Comparison of ENCODE assay signal across 2 worm cellular contexts in genomic region chrIV:4446884-4447283, ce11.
TF ChIP-seq lines count a peak whose summit lies in the region.

No protein-coding gene starts in this region.

TF ChIP-seq in whole organism, L2 larva, 48 proteins besides CTCF, POLR2A, EP300 and RAD21 (continued from another document):
- TF ChIP-seq blmp-1 (tag; optimal IDR thresholded peaks at IDR 0.05; lab: Kevin White, UChicago; ENCODE audit: insufficient read depth) (no peak), ceh-16 (tag; optimal IDR thresholded peaks at IDR 0.05; lab: Kevin White, UChicago) (no peak), egl-27 (tag; optimal IDR thresholded peaks at IDR 0.05; lab: Kevin White, UChicago) (no peak), lin-11 (tag; optimal IDR thresholded peaks at IDR 0.05; lab: Kevin White, UChicago) (no peak), ztf-1 (GFP tag; conservative IDR thresholded peaks at IDR 0.05; lab: Robert Waterston, UW) (no peak), ceh-82 (tag; optimal IDR thresholded peaks at IDR 0.05; lab: Kevin White, UChicago) (no peak), nhr-23 (tag; optimal IDR thresholded peaks at IDR 0.05; lab: Kevin White, UChicago) (no peak), dmd-4 (tag; optimal IDR thresholded peaks at IDR 0.05; lab: Kevin White, UChicago) (no peak), nhr-77 (tag; optimal IDR thresholded peaks at IDR 0.05; lab: Kevin White, UChicago) (no peak), nhr-25 (tag; optimal IDR thresholded peaks at IDR 0.05; lab: Kevin White, UChicago) (peak; percentile 8), mbf-1 (tag; optimal IDR thresholded peaks at IDR 0.05; lab: Kevin White, UChicago) (no peak), crh-2 (tag; optimal IDR thresholded peaks at IDR 0.05; lab: Kevin White, UChicago) (peak; percentile 55), sem-4 (tag; optimal IDR thresholded peaks at IDR 0.05; lab: Kevin White, UChicago) (no peak), sma-9 (GFP tag; optimal IDR thresholded peaks at IDR 0.05; lab: Kevin White, UChicago) (no peak), sma-9 (tag; optimal IDR thresholded peaks at IDR 0.05; lab: Kevin White, UChicago) (no peak), nhr-237 (tag; optimal IDR thresholded peaks at IDR 0.05; lab: Kevin White, UChicago) (no peak), nhr-12 (tag; optimal IDR thresholded peaks at IDR 0.05; lab: Kevin White, UChicago) (no peak), C34F6.9 (tag; optimal IDR thresholded peaks at IDR 0.05; lab: Kevin White, UChicago) (peak; percentile 53), ama-1 (optimal IDR thresholded peaks at IDR 0.05; lab: Kevin White, UChicago) (peak; percentile 71), peb-1 (tag; optimal IDR thresholded peaks at IDR 0.05; lab: Kevin White, UChicago) (no peak), elt-1 (tag; optimal IDR thresholded peaks at IDR 0.05; lab: Kevin White, UChicago) (no peak), unc-62 (GFP tag; optimal IDR thresholded peaks at IDR 0.05; lab: Kevin White, UChicago) (no peak), skn-1 (tag; optimal IDR thresholded peaks at IDR 0.05; lab: Kevin White, UChicago) (no peak), unc-55 (GFP tag; optimal IDR thresholded peaks at IDR 0.05; lab: Kevin White, UChicago) (peak; percentile 61), F13H6.1 (tag; optimal IDR thresholded peaks at IDR 0.05; lab: Kevin White, UChicago) (no peak)

TF ChIP-seq in whole organism, L4 larva, 104 proteins besides CTCF, POLR2A, EP300 and RAD21 (continued from another document):
- TF ChIP-seq F49E8.2 (tag; optimal IDR thresholded peaks at IDR 0.05; lab: Kevin White, UChicago; ENCODE audit: borderline replicate concordance): no peak
- no peak for TF ChIP-seq nhr-42 (GFP tag; IDR thresholded peaks at IDR 0.05; lab: Robert Waterston, UW)
- TF ChIP-seq ctbp-1 (GFP tag; IDR thresholded peaks at IDR 0.05; lab: Robert Waterston, UW): 0 out of 2 replicates have a peak, but pooled peaks have one; percentile 28
- TF ChIP-seq zfp-3 (GFP tag; conservative IDR thresholded peaks at IDR 0.05; lab: Robert Waterston, UW): no peak
- no peak for TF ChIP-seq daf-8 (GFP tag; IDR thresholded peaks at IDR 0.05; lab: Robert Waterston, UW)
- no peak for TF ChIP-seq mdt-29 (GFP tag; IDR thresholded peaks at IDR 0.05; lab: Robert Waterston, UW)
- no peak; the same call in 1 of the 2 replicates for TF ChIP-seq egl-43 (GFP tag; IDR thresholded peaks at IDR 0.05; lab: Robert Waterston, UW)
- peak; percentile 68 for TF ChIP-seq nhr-6 (tag; optimal IDR thresholded peaks at IDR 0.05; lab: Kevin White, UChicago)
- no peak for TF ChIP-seq pqm-1 (tag; optimal IDR thresholded peaks at IDR 0.05; lab: Kevin White, UChicago)
- no peak; the same call in 1 of the 2 replicates for TF ChIP-seq hmg-1.1 (GFP tag; IDR thresholded peaks at IDR 0.05; lab: Robert Waterston, UW)
- no peak for TF ChIP-seq nhr-111 (GFP tag; optimal IDR thresholded peaks at IDR 0.05; lab: Kevin White, UChicago)
- peak; percentile 32; the same call in 1 of the 2 replicates for TF ChIP-seq pha-4 (GFP tag; IDR thresholded peaks at IDR 0.05; lab: Robert Waterston, UW)
- TF ChIP-seq pha-4 (tag; optimal IDR thresholded peaks at IDR 0.05; lab: Kevin White, UChicago): no peak
- no peak for TF ChIP-seq madf-5 (GFP tag; IDR thresholded peaks at IDR 0.05; lab: Robert Waterston, UW)
- 0 out of 2 replicates have a peak, but pooled peaks have one; percentile 37 for TF ChIP-seq daf-19 (GFP tag; conservative IDR thresholded peaks at IDR 0.05; lab: Robert Waterston, UW)
- no peak for TF ChIP-seq fos-1 (tag; optimal IDR thresholded peaks at IDR 0.05; lab: Kevin White, UChicago)
- peak; percentile 2 for TF ChIP-seq hlh-11 (tag; optimal IDR thresholded peaks at IDR 0.05; lab: Kevin White, UChicago)
- TF ChIP-seq lin-29 (GFP tag; IDR thresholded peaks at IDR 0.05; lab: Robert Waterston, UW): no peak
- peak; percentile 56 for TF ChIP-seq dpl-1 (GFP tag; optimal IDR thresholded peaks at IDR 0.05; lab: Kevin White, UChicago)
- TF ChIP-seq daf-16 (GFP tag; optimal IDR thresholded peaks at IDR 0.05; lab: Kevin White, UChicago): no peak
- peak; percentile 58 for TF ChIP-seq daf-16 (tag; optimal IDR thresholded peaks at IDR 0.05; lab: Kevin White, UChicago)
- no peak for TF ChIP-seq zip-2 (tag; optimal IDR thresholded peaks at IDR 0.05; lab: Kevin White, UChicago)
- TF ChIP-seq jun-1 (tag; optimal IDR thresholded peaks at IDR 0.05; lab: Kevin White, UChicago): no peak
- no peak for TF ChIP-seq daf-12 (tag; optimal IDR thresholded peaks at IDR 0.05; lab: Kevin White, UChicago)
- TF ChIP-seq nhr-77 (tag; optimal IDR thresholded peaks at IDR 0.05; lab: Kevin White, UChicago): no peak
- no peak for TF ChIP-seq egl-27 (tag; optimal IDR thresholded peaks at IDR 0.05; lab: Kevin White, UChicago)
- TF ChIP-seq T26A8.4 (GFP tag; IDR thresholded peaks at IDR 0.05; lab: Robert Waterston, UW): 0 out of 2 replicates have a peak, but pooled peaks have one; percentile 10
- no peak for TF ChIP-seq dmd-6 (GFP tag; IDR thresholded peaks at IDR 0.05; lab: Robert Waterston, UW)
- TF ChIP-seq lin-38 (GFP tag; IDR thresholded peaks at IDR 0.05; lab: Robert Waterston, UW): peak; percentile 50
- peak; percentile 61 for TF ChIP-seq dve-1 (tag; optimal IDR thresholded peaks at IDR 0.05; lab: Kevin White, UChicago; ENCODE audit: insufficient read depth)
- no peak for TF ChIP-seq saeg-2 (GFP tag; IDR thresholded peaks at IDR 0.05; lab: Robert Waterston, UW)
- TF ChIP-seq Y5F2A.4 (GFP tag; optimal IDR thresholded peaks at IDR 0.05; lab: Kevin White, UChicago): peak; percentile 11
- peak; percentile 80 for TF ChIP-seq snpc-1.2 (GFP tag; IDR thresholded peaks at IDR 0.05; lab: Robert Waterston, UW)
- TF ChIP-seq duxl-1 (tag; optimal IDR thresholded peaks at IDR 0.05; lab: Kevin White, UChicago; ENCODE audit: poor library complexity): no peak
- peak; percentile 86 for TF ChIP-seq ama-1 (optimal IDR thresholded peaks at IDR 0.05; lab: Kevin White, UChicago)
- TF ChIP-seq mes-2 (tag; optimal IDR thresholded peaks at IDR 0.05; lab: Kevin White, UChicago; ENCODE audit: poor library complexity, severe bottlenecking): peak; percentile 50
- peak; percentile 63 for TF ChIP-seq arid-1 (GFP tag; conservative IDR thresholded peaks at IDR 0.05; lab: Robert Waterston, UW)
- TF ChIP-seq ces-1 (GFP tag; optimal IDR thresholded peaks at IDR 0.05; lab: Kevin White, UChicago): no peak
- no peak for TF ChIP-seq nhr-10 (tag; optimal IDR thresholded peaks at IDR 0.05; lab: Kevin White, UChicago)
- TF ChIP-seq nhr-25 (tag; optimal IDR thresholded peaks at IDR 0.05; lab: Kevin White, UChicago; ENCODE audit: borderline replicate concordance, insufficient read depth): no peak
- no peak for TF ChIP-seq aha-1 (tag; lab: Kevin White, UChicago)
- no peak for TF ChIP-seq F44E2.7 (GFP tag; IDR thresholded peaks at IDR 0.05; lab: Robert Waterston, UW)
- TF ChIP-seq tra-1 (GFP tag; IDR thresholded peaks at IDR 0.05; lab: Robert Waterston, UW): no peak
